Fruit fly (Drosophila melanogaster) whole organism, wandering third instar larva: ENCODE data around the gene Acn.
A peak's percentile ranks its signal among the peaks of the same experiment; 100 is the strongest.

Source experiments
- Abd-B ChIP-seq: fragments of >200 bp; optimal IDR thresholded peaks from 2 replicates; lab custom pipeline; 2017; ENCODE audit warnings: missing biosample characterization, missing genetic modification characterization
- CG32264 ChIP-seq: fragments of 200-800 bp; sonication (Bioruptor generic); optimal IDR thresholded peaks from 2 replicates; lab custom pipeline; 2016; ENCODE audit warnings: missing biosample characterization, missing genetic modification characterization
- CG9705 ChIP-seq: fragments of 200-800 bp; sonication (Bioruptor generic); optimal IDR thresholded peaks from 2 replicates; lab custom pipeline; 2018; ENCODE audit warnings: missing biosample characterization, mild to moderate bottlenecking, missing genetic modification characterization
- CrebA ChIP-seq: fragments of 200-800 bp; sonication (Bioruptor generic); optimal IDR thresholded peaks from 2 replicates; lab custom pipeline; 2016; ENCODE audit warnings: missing biosample characterization, mild to moderate bottlenecking, missing genetic modification characterization, borderline replicate concordance
- Dfd ChIP-seq: fragments of >200 bp; optimal IDR thresholded peaks from 2 replicates; lab custom pipeline; 2017; ENCODE audit warnings: missing biosample characterization, missing genetic modification characterization
- Dif ChIP-seq: fragments of 200-275, 200-300 bp; sonication (Bioruptor generic); optimal IDR thresholded peaks from 2 replicates; lab custom pipeline; 2018; ENCODE audit warnings: missing biosample characterization, missing genetic modification characterization; ENCODE audit not compliant: partially characterized antibody
- GATAd ChIP-seq: sonication (Bioruptor generic); optimal IDR thresholded peaks from 2 replicates; lab custom pipeline; 2016; ENCODE audit warnings: missing biosample characterization, missing genetic modification characterization
- HLH106 ChIP-seq: fragments of 200-800 bp; optimal IDR thresholded peaks from 3 replicates; lab custom pipeline; 2019; ENCODE audit warnings: missing biosample characterization, mild to moderate bottlenecking, missing genetic modification characterization, moderate library complexity
- Hnf4 ChIP-seq: fragments of 200-800 bp; sonication (Bioruptor generic); optimal IDR thresholded peaks from 2 replicates; lab custom pipeline; 2016; ENCODE audit warnings: missing biosample characterization, mild to moderate bottlenecking, missing genetic modification characterization
- Hr78 ChIP-seq: fragments of >200 bp; optimal IDR thresholded peaks from 2 replicates; lab custom pipeline; 2017; ENCODE audit warnings: missing biosample characterization, missing genetic modification characterization
- Hr83 ChIP-seq: fragments of 200-300 bp; sonication (Bioruptor generic); optimal IDR thresholded peaks from 2 replicates; lab custom pipeline; 2016; ENCODE audit warnings: missing biosample characterization, mild to moderate bottlenecking, missing genetic modification characterization, moderate library complexity; ENCODE audit not compliant: poor library complexity, severe bottlenecking
- Jra ChIP-seq: sonication (Bioruptor generic); optimal IDR thresholded peaks from 2 replicates; lab custom pipeline; 2016; ENCODE audit warnings: missing biosample characterization, missing genetic modification characterization
- Mio ChIP-seq: sonication (Bioruptor generic); optimal IDR thresholded peaks from 2 replicates; lab custom pipeline; 2016; ENCODE audit warnings: missing biosample characterization, missing genetic modification characterization
- Myc ChIP-seq: fragments of >200 bp; optimal IDR thresholded peaks from 2 replicates; lab custom pipeline; 2017
- N ChIP-seq: fragments of >200 bp; optimal IDR thresholded peaks from 2 replicates; lab custom pipeline; 2018; ENCODE audit warnings: missing biosample characterization, missing external identifiers, missing genetic modification characterization
- OdsH ChIP-seq: fragments of 200-800 bp; sonication (Bioruptor generic); optimal IDR thresholded peaks from 2 replicates; lab custom pipeline; 2016; ENCODE audit warnings: missing biosample characterization, mild to moderate bottlenecking, missing genetic modification characterization
- Rel ChIP-seq, 2 experiments: fragments of 200-800 bp; sonication (Bioruptor generic) in 1 of 2; optimal IDR thresholded peaks; 2 replicates in 1 of 2; 3 replicates in 1 of 2; lab custom pipeline; 2016 to 2019; ENCODE audit warnings: mild to moderate bottlenecking in 2 of 2, missing biosample characterization in 2 of 2, missing genetic modification characterization in 2 of 2, moderate library complexity in 1 of 2
- Sp1 ChIP-seq: fragments of 200-800 bp; sonication (Bioruptor generic); optimal IDR thresholded peaks from 3 replicates; lab custom pipeline; 2019; ENCODE audit warnings: missing biosample characterization, mild to moderate bottlenecking, missing genetic modification characterization, moderate library complexity
- Vsx2 ChIP-seq: fragments of 200-300, 225-300 bp; sonication (Bioruptor generic); optimal IDR thresholded peaks from 2 replicates; lab custom pipeline; 2018; ENCODE audit warnings: missing biosample characterization, missing genetic modification characterization; ENCODE audit not compliant: partially characterized antibody
- br ChIP-seq: fragments of 200-800 bp; sonication (Bioruptor generic); optimal IDR thresholded peaks from 2 replicates; lab custom pipeline; 2016; ENCODE audit warnings: missing biosample characterization, missing genetic modification characterization
- brk ChIP-seq: fragments of 200-800 bp; sonication (Bioruptor generic); optimal IDR thresholded peaks from 2 replicates; lab custom pipeline; 2016; ENCODE audit warnings: missing biosample characterization, mild to moderate bottlenecking, missing genetic modification characterization
- dl ChIP-seq, 2 experiments: fragments of 175-275, 200-275 bp in 1 of 2; fragments of 200-275 bp in 1 of 2; sonication (Bioruptor generic); optimal IDR thresholded peaks; lab custom pipeline; 2018; ENCODE audit warnings: mild to moderate bottlenecking in 2 of 2, missing biosample characterization in 2 of 2, missing genetic modification characterization in 2 of 2, moderate library complexity in 2 of 2; ENCODE audit not compliant: partially characterized antibody in 2 of 2, insufficient read depth in 1 of 2
- dmrt93B ChIP-seq: fragments of 200-800 bp; sonication (Bioruptor generic); optimal IDR thresholded peaks from 2 replicates; lab custom pipeline; 2018; ENCODE audit warnings: missing biosample characterization, mild to moderate bottlenecking, missing genetic modification characterization
- dsf ChIP-seq: sonication (Bioruptor generic); optimal IDR thresholded peaks from 2 replicates; lab custom pipeline; 2016; ENCODE audit warnings: missing biosample characterization, missing genetic modification characterization, borderline replicate concordance
- ey ChIP-seq: fragments of 200-800 bp; sonication (Bioruptor generic); optimal IDR thresholded peaks from 2 replicates; lab custom pipeline; 2016; ENCODE audit warnings: missing biosample characterization, missing genetic modification characterization
- foxo ChIP-seq, 2 experiments: fragments of 200-800 bp; sonication (Bioruptor generic); optimal IDR thresholded peaks; 2 replicates in 1 of 2; 3 replicates in 1 of 2; lab custom pipeline; 2016 to 2017; ENCODE audit warnings: missing biosample characterization in 2 of 2, missing genetic modification characterization in 2 of 2
- fru ChIP-seq: fragments of 200-800 bp; sonication (Bioruptor generic); optimal IDR thresholded peaks from 3 replicates; lab custom pipeline; 2016; ENCODE audit warnings: missing biosample characterization, mild to moderate bottlenecking, missing genetic modification characterization
- h ChIP-seq: fragments of 200-800 bp; sonication (Bioruptor generic); optimal IDR thresholded peaks from 3 replicates; lab custom pipeline; 2016; ENCODE audit warnings: missing biosample characterization, mild to moderate bottlenecking, missing genetic modification characterization
- jim ChIP-seq: fragments of 175-275, 200-325 bp; sonication (Bioruptor generic); optimal IDR thresholded peaks from 2 replicates; lab custom pipeline; 2016; ENCODE audit warnings: missing biosample characterization, mild to moderate bottlenecking, missing genetic modification characterization
- lola ChIP-seq: fragments of >200 bp; optimal IDR thresholded peaks from 2 replicates; lab custom pipeline; 2017; ENCODE audit warnings: missing biosample characterization, missing genetic modification characterization
- pan ChIP-seq: fragments of >200 bp; optimal IDR thresholded peaks from 2 replicates; lab custom pipeline; 2017
- psq ChIP-seq: fragments of 200-800 bp; sonication (Bioruptor generic); optimal IDR thresholded peaks from 3 replicates; lab custom pipeline; 2017; ENCODE audit warnings: missing biosample characterization, mild to moderate bottlenecking, missing genetic modification characterization, moderate library complexity
- rgr ChIP-seq: fragments of 200-800 bp; sonication (Bioruptor generic); optimal IDR thresholded peaks from 3 replicates; lab custom pipeline; 2016; ENCODE audit warnings: missing biosample characterization, mild to moderate bottlenecking, missing genetic modification characterization
- sage ChIP-seq: fragments of 200-800 bp; sonication (Bioruptor generic); optimal IDR thresholded peaks from 2 replicates; lab custom pipeline; 2016; ENCODE audit warnings: missing biosample characterization, mild to moderate bottlenecking, missing genetic modification characterization
- sv ChIP-seq: fragments of 200-800 bp; sonication (Bioruptor generic); optimal IDR thresholded peaks from 3 replicates; lab custom pipeline; 2016; ENCODE audit warnings: missing biosample characterization, missing genetic modification characterization
- tai ChIP-seq: sonication (Bioruptor generic); optimal IDR thresholded peaks from 2 replicates; lab custom pipeline; 2016; ENCODE audit warnings: missing biosample characterization, missing genetic modification characterization
- usp ChIP-seq: fragments of >200 bp; optimal IDR thresholded peaks from 2 replicates; lab custom pipeline; 2017; ENCODE audit warnings: missing biosample characterization, missing genetic modification characterization
- woc ChIP-seq: sonication (Bioruptor generic); optimal IDR thresholded peaks from 2 replicates; lab custom pipeline; 2016; ENCODE audit warnings: missing biosample characterization, mild to moderate bottlenecking, missing genetic modification characterization

Gene Acn

dm6 chr2L:18997148-18997547, 48.0 kb upstream of the Acn start, which contains the start of gene CG31792:
Gene CG31792, plus strand, starts transcription at chr2L:18997448.
- TF ChIP-seq dmrt93B (GFP tag; lab: Kevin White, UChicago): no peak
- no peak for TF ChIP-seq Mio
- TF ChIP-seq GATAd: no peak
- TF ChIP-seq dl (GFP tag; optimal IDR thresholded peaks at IDR 0.05; lab: Kevin White, UChicago; ENCODE audit: insufficient read depth in 1 of 2, partially characterized antibody in 2 of 2): no peak
- no peak for TF ChIP-seq Abd-B (GFP tag; lab: Kevin White, UChicago)
- TF ChIP-seq Sp1 (GFP tag; lab: Kevin White, UChicago): no peak
- no peak for TF ChIP-seq br (GFP tag; lab: Kevin White, UChicago)
- no peak for TF ChIP-seq sv
- no peak for TF ChIP-seq HLH106 (tag; lab: Kevin White, UChicago)
- TF ChIP-seq rgr (GFP tag; lab: Kevin White, UChicago): no peak
- no peak for TF ChIP-seq Dif (GFP tag; lab: Kevin White, UChicago)
- no peak for TF ChIP-seq foxo (GFP tag; optimal IDR thresholded peaks at IDR 0.05; lab: Kevin White, UChicago)
- TF ChIP-seq brk (GFP tag; lab: Kevin White, UChicago): no peak
- no peak for TF ChIP-seq Hr83
- TF ChIP-seq Hr78 (GFP tag; lab: Kevin White, UChicago): no peak
- TF ChIP-seq tai (GFP tag; lab: Kevin White, UChicago): no peak
- TF ChIP-seq, all 38 proteins: peak for 0

- TF ChIP-seq Dif (GFP tag; lab: Kevin White, UChicago): no peak
- no peak for TF ChIP-seq br (GFP tag; lab: Kevin White, UChicago)
- TF ChIP-seq GATAd: no peak
- no peak for TF ChIP-seq Hr78 (GFP tag; lab: Kevin White, UChicago)
Observed at dm6 chr2L:19002468-19002867, 42.7 kb upstream of the Acn start.

dm6 chr2L:19002959-19003371, 42.2 kb upstream of the Acn start, which contains the start of gene CG31793:
Gene CG31793, plus strand, starts transcription at chr2L:19003367.
- peak; percentile 63 for TF ChIP-seq h (GFP tag; lab: Kevin White, UChicago)
- peak; percentile 22 for TF ChIP-seq sv
- peak in 1 of 2 experiments; percentile 32 for TF ChIP-seq foxo (GFP tag; optimal IDR thresholded peaks at IDR 0.05; lab: Kevin White, UChicago)
- TF ChIP-seq Sp1 (GFP tag; lab: Kevin White, UChicago): peak; percentile 50
- TF ChIP-seq Hr78 (GFP tag; lab: Kevin White, UChicago): no peak
- TF ChIP-seq Hr83: peak; percentile 39
- peak; percentile 41 for TF ChIP-seq psq (GFP tag; lab: Kevin White, UChicago)
- no peak for TF ChIP-seq Mio
- peak; percentile 60 for TF ChIP-seq OdsH
- no peak for TF ChIP-seq CrebA (GFP tag; lab: Kevin White, UChicago)
- peak; percentile 68 for TF ChIP-seq rgr (GFP tag; lab: Kevin White, UChicago)
- peak; percentile 57 for TF ChIP-seq HLH106 (tag; lab: Kevin White, UChicago)

dm6 chr2L:19009130-19009529, 36.0 kb upstream of the Acn start, which contains the start of gene RpL30:
Gene RpL30, minus strand, starts transcription at chr2L:19009306.
- peak; percentile 92 for TF ChIP-seq Sp1 (GFP tag; lab: Kevin White, UChicago)
- TF ChIP-seq br (GFP tag; lab: Kevin White, UChicago): peak; percentile 90
- TF ChIP-seq foxo (GFP tag; optimal IDR thresholded peaks at IDR 0.05; lab: Kevin White, UChicago): peak; percentile 46 to 79
- TF ChIP-seq h (GFP tag; lab: Kevin White, UChicago): peak; percentile 90
- peak; percentile 51 for TF ChIP-seq woc
- peak; percentile 22 for TF ChIP-seq dsf (GFP tag; lab: Kevin White, UChicago)
- TF ChIP-seq Myc: peak; percentile 97
- TF ChIP-seq Rel (GFP tag; optimal IDR thresholded peaks at IDR 0.05; lab: Kevin White, UChicago): no peak
- peak; percentile 78 for TF ChIP-seq Rel (tag; optimal IDR thresholded peaks at IDR 0.05; lab: Kevin White, UChicago)
- peak; percentile 78 for TF ChIP-seq HLH106 (tag; lab: Kevin White, UChicago)
- no peak for TF ChIP-seq Hr78 (GFP tag; lab: Kevin White, UChicago)
- TF ChIP-seq lola (GFP tag; lab: Kevin White, UChicago): no peak
- peak; percentile 85 for TF ChIP-seq Hr83
- TF ChIP-seq tai (GFP tag; lab: Kevin White, UChicago): no peak
- peak; percentile 94 for TF ChIP-seq rgr (GFP tag; lab: Kevin White, UChicago)
- TF ChIP-seq Vsx2: no peak
- peak; percentile 88 for TF ChIP-seq sv
- no peak for TF ChIP-seq pan (lab: Kevin White, UChicago)
- no peak for TF ChIP-seq brk (GFP tag; lab: Kevin White, UChicago)
- TF ChIP-seq OdsH: peak; percentile 82
- peak; percentile 87 for TF ChIP-seq dmrt93B (GFP tag; lab: Kevin White, UChicago)
- TF ChIP-seq CG9705 (GFP tag; lab: Kevin White, UChicago): peak; percentile 87
- peak; percentile 81 for TF ChIP-seq fru (GFP tag; lab: Kevin White, UChicago)
- TF ChIP-seq CrebA (GFP tag; lab: Kevin White, UChicago): no peak
- TF ChIP-seq Hnf4 (GFP tag; lab: Kevin White, UChicago): peak; percentile 81
- TF ChIP-seq Dif (GFP tag; lab: Kevin White, UChicago): peak; percentile 49
- no peak for TF ChIP-seq usp (GFP tag; lab: Kevin White, UChicago)
- TF ChIP-seq ey (GFP tag; lab: Kevin White, UChicago): peak; percentile 54
- TF ChIP-seq N: no peak
- TF ChIP-seq sage (GFP tag; lab: Kevin White, UChicago): peak; percentile 33
- no peak for TF ChIP-seq Abd-B (GFP tag; lab: Kevin White, UChicago)
- TF ChIP-seq psq (GFP tag; lab: Kevin White, UChicago): peak; percentile 56
- TF ChIP-seq GATAd: no peak
- no peak for TF ChIP-seq jim
- TF ChIP-seq dl (GFP tag; optimal IDR thresholded peaks at IDR 0.05; lab: Kevin White, UChicago; ENCODE audit: insufficient read depth in 1 of 2, partially characterized antibody in 2 of 2): no peak
- peak; percentile 71 for TF ChIP-seq Mio
- TF ChIP-seq Dfd: no peak
- peak; percentile 68 for TF ChIP-seq CG32264 (GFP tag; lab: Kevin White, UChicago)
- TF ChIP-seq Jra (GFP tag; lab: Kevin White, UChicago): peak; percentile 71
